Worm (Caenorhabditis elegans): ENCODE measurements around the gene C44B11.1.

- TF ChIP-seq Y67H2A.10 (GFP tag; conservative IDR thresholded peaks at IDR 0.05) (no peak), somi-1 (GFP tag; optimal IDR thresholded peaks at IDR 0.05) (no peak), nhr-90 (tag; optimal IDR thresholded peaks at IDR 0.05) (no peak), rcor-1 (GFP tag; IDR thresholded peaks at IDR 0.05) (no peak), dox-1 (GFP tag; IDR thresholded peaks at IDR 0.05) (no peak), unc-62 (GFP tag; optimal IDR thresholded peaks at IDR 0.05) (no peak), ceh-91 (GFP tag; IDR thresholded peaks at IDR 0.05) (no peak), hlh-12 (tag; optimal IDR thresholded peaks at IDR 0.05) (no peak), F22D6.2 (tag; optimal IDR thresholded peaks at IDR 0.05) (no peak), snpc-1.1 (tag; optimal IDR thresholded peaks at IDR 0.05; ENCODE audit: insufficient read depth) (no peak)
Observed at ce11 chrIII:3124209-3124786, 30.8 kb upstream of the C44B11.1 start.

Measured in whole organism, young adult.